Worm (Caenorhabditis elegans) whole organism, mixed stage, embryonic: ENCODE data around the gene sun-1.

ENCODE experiments used
- M03D4.4 ChIP-seq: sonication (generic microtip); optimal IDR thresholded peaks from 2 replicates; lab custom pipeline; 2017; ENCODE audit warnings: mild to moderate bottlenecking, missing genetic modification characterization, missing compliant biosample characterization
- drap-1 ChIP-seq: fragments of 200-800 bp; sonication (Bioruptor generic); optimal IDR thresholded peaks from 3 replicates; lab custom pipeline; 2018; ENCODE audit warnings: mild to moderate bottlenecking, missing genetic modification characterization, missing compliant biosample characterization
- hlh-1 ChIP-seq: fragments of 150-350 bp; optimal IDR thresholded peaks from 2 replicates; lab custom pipeline; 2014; ENCODE audit warnings: missing biosample characterization, missing genetic modification reagents, missing genetic modification characterization
- lsy-2 ChIP-seq: fragments of 150-350 bp; optimal IDR thresholded peaks from 2 replicates; lab custom pipeline; 2014; ENCODE audit warnings: missing biosample characterization, missing genetic modification characterization
- nhr-2 ChIP-seq: fragments of 150-350 bp; optimal IDR thresholded peaks from 2 replicates; lab custom pipeline; 2014; ENCODE audit warnings: missing biosample characterization, missing genetic modification characterization
- nhr-237 ChIP-seq: fragments of 150-350 bp; optimal IDR thresholded peaks from 2 replicates; lab custom pipeline; 2014; ENCODE audit warnings: missing biosample characterization, missing genetic modification characterization
- nhr-76 ChIP-seq: sonication (generic microtip); optimal IDR thresholded peaks from 2 replicates; lab custom pipeline; 2017; ENCODE audit warnings: missing biosample characterization, missing genetic modification characterization
- pha-4 ChIP-seq: fragments of 150-350 bp; optimal IDR thresholded peaks from 2 replicates; lab custom pipeline; 2018; ENCODE audit warnings: missing biosample characterization, missing genetic modification reagents, missing genetic modification characterization
- snpc-4 ChIP-seq: fragments of 150-350 bp; optimal IDR thresholded peaks from 2 replicates; lab custom pipeline; 2014; ENCODE audit warnings: missing biosample characterization, missing genetic modification characterization
- unc-39 ChIP-seq: fragments of 150-350 bp; optimal IDR thresholded peaks from 2 replicates; lab custom pipeline; 2014; ENCODE audit warnings: missing biosample characterization, missing genetic modification characterization
- unc-62 ChIP-seq: fragments of 150-350 bp; optimal IDR thresholded peaks from 2 replicates; lab custom pipeline; 2014; ENCODE audit warnings: missing biosample characterization, missing genetic modification reagents, missing genetic modification characterization

DNA sequence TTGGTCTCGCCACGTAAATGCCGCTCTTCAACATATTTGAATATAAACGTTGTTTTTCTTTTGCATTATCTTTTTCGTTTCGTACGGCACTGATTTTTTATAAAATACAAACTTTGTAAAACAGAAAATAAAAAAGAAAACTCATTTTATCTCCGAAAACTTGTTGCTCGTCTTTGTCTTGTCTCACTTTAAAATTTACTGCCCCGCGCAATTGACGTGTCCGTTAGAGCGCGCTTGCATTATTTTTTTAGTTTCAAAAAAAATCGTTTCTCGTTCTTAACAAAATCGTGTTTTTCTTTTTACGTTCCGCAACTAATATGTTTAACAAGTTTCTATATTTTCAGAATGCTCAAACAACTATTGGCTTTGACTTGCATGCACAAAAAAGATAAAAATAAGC, 40.8 kb downstream of the sun-1 start, which contains the start of gene noca-1:
- TF ChIP-seq hlh-1 (no peak), snpc-4 (tag; lab: Kevin White, UChicago) (no peak), nhr-76 (tag; lab: Kevin White, UChicago) (no peak), pha-4 (tag; lab: Kevin White, UChicago) (no peak), lsy-2 (tag; lab: Kevin White, UChicago) (no peak), unc-62 (no peak), drap-1 (GFP tag; lab: Kevin White, UChicago) (no peak), nhr-2 (tag; lab: Kevin White, UChicago) (no peak), unc-39 (tag; lab: Kevin White, UChicago) (no peak), nhr-237 (tag; lab: Kevin White, UChicago) (no peak), M03D4.4 (no peak)
